Worm (Caenorhabditis elegans): Measurements from ENCODE around the gene srz-100.

ce11 chrV:16728431-16728830 lies 3.3 kb upstream of the srz-100 start, which contains the start of gene fbxa-127:
- TF ChIP-seq B0310.2 (tag; optimal IDR thresholded peaks at IDR 0.05), result no peak
- no peak for TF ChIP-seq pes-1 (GFP tag; IDR thresholded peaks at IDR 0.05)
- no peak for TF ChIP-seq hmg-4 (GFP tag; optimal IDR thresholded peaks at IDR 0.05)
- TF ChIP-seq tbx-37 (GFP tag; conservative IDR thresholded peaks at IDR 0.05), result no peak
- TF ChIP-seq scrt-1 (GFP tag; IDR thresholded peaks at IDR 0.05), result no peak
- TF ChIP-seq hnd-1 (tag; optimal IDR thresholded peaks at IDR 0.05), result no peak
- TF ChIP-seq tbx-11 (GFP tag; IDR thresholded peaks at IDR 0.05), result no peak
